Worm (Caenorhabditis elegans) whole organism, late embryonic: ENCODE results near the gene K08D9.4.

Experiments used
- ama-1 ChIP-seq: fragments of 150-350 bp; optimal IDR thresholded peaks from 2 replicates; lab custom pipeline; 2014
- ceh-2 ChIP-seq: sonication (generic microtip); optimal IDR thresholded peaks from 2 replicates; lab custom pipeline; 2016; ENCODE audit warnings: missing genotype, missing genetic modification characterization, missing compliant biosample characterization
- ceh-24 ChIP-seq: sonication (generic microtip); optimal IDR thresholded peaks from 2 replicates; lab custom pipeline; 2016; ENCODE audit warnings: mild to moderate bottlenecking, missing genetic modification characterization, missing compliant biosample characterization
- che-1 ChIP-seq: sonication (generic microtip); optimal IDR thresholded peaks from 2 replicates; lab custom pipeline; 2016; ENCODE audit warnings: mild to moderate bottlenecking, missing genetic modification characterization, missing compliant biosample characterization
- fkh-10 ChIP-seq: fragments of 150-350 bp; optimal IDR thresholded peaks from 2 replicates; lab custom pipeline; 2014; ENCODE audit warnings: missing biosample characterization, missing genetic modification reagents, missing genetic modification characterization
- nhr-11 ChIP-seq: fragments of 150-350 bp; optimal IDR thresholded peaks from 2 replicates; lab custom pipeline; 2014; ENCODE audit warnings: missing biosample characterization, missing genetic modification characterization
- odd-2 ChIP-seq: sonication (generic microtip); optimal IDR thresholded peaks from 2 replicates; lab custom pipeline; 2017; ENCODE audit warnings: antibody characterized with exemption, mild to moderate bottlenecking, missing genetic modification characterization, missing compliant biosample characterization
- pha-4 ChIP-seq: fragments of 150-350 bp; optimal IDR thresholded peaks from 2 replicates; lab custom pipeline; 2018; ENCODE audit warnings: missing biosample characterization, missing genetic modification reagents, missing genetic modification characterization
- pqm-1 ChIP-seq: sonication (generic microtip); optimal IDR thresholded peaks from 2 replicates; lab custom pipeline; 2016; ENCODE audit warnings: missing genetic modification characterization, missing compliant biosample characterization
- pros-1 ChIP-seq: fragments of 150-350 bp; optimal IDR thresholded peaks from 2 replicates; lab custom pipeline; 2014; ENCODE audit warnings: missing biosample characterization, missing genetic modification reagents, missing genetic modification characterization
- rnt-1 ChIP-seq: sonication (generic microtip); optimal IDR thresholded peaks from 2 replicates; lab custom pipeline; 2016; ENCODE audit warnings: missing genetic modification characterization, missing compliant biosample characterization
- tbx-2 ChIP-seq: sonication (generic microtip); optimal IDR thresholded peaks from 2 replicates; lab custom pipeline; 2016; ENCODE audit warnings: missing genetic modification characterization, missing compliant biosample characterization

DNA sequence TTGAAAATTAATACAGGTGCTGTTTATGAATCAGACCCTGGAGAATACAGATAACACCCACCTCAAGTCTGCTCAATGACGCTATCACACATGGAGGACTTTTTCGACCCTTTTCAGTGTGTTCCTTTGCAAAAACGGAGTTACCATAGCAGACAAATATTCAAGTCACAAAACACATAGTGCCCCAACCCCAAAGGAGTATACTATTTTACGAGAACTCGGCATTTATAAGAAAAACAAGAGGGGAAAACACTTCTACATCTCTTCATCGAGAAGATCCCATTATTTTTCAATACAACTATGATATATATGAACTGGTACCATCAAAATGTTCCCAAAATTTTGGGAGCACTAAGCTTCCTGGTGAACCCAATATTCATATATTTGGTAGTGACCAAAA lies 44.5 kb upstream of the K08D9.4 start, which contains the start of gene srj-7:
- TF ChIP-seq tbx-2 (tag; lab: Kevin White, UChicago) (no peak), fkh-10 (GFP tag; lab: Kevin White, UChicago) (no peak), ama-1 (no peak), che-1 (tag; lab: Kevin White, UChicago) (no peak), pqm-1 (tag; lab: Kevin White, UChicago) (no peak), rnt-1 (no peak), odd-2 (no peak), ceh-24 (tag; lab: Kevin White, UChicago) (no peak), ceh-2 (no peak), pha-4 (no peak), nhr-11 (tag; lab: Kevin White, UChicago) (no peak), pros-1 (tag; lab: Kevin White, UChicago) (no peak)
